Fruit fly (Drosophila melanogaster): ENCODE measurements around the gene CG42718.

The CG42718 gene

dm6 chr3L:16357187-16357728, 36.2 kb upstream of the CG42718 start:
- TF ChIP-seq CG1621 (tag; optimal IDR thresholded peaks at IDR 0.05): peak; percentile 21
- TF ChIP-seq vri (GFP tag; optimal IDR thresholded peaks at IDR 0.05): peak; percentile 71
- no peak for TF ChIP-seq esn (GFP tag; optimal IDR thresholded peaks at IDR 0.05)
- TF ChIP-seq Sox15 (GFP tag; optimal IDR thresholded peaks at IDR 0.05): no peak
- no peak for TF ChIP-seq CG6854 (GFP tag; optimal IDR thresholded peaks at IDR 0.05)
- TF ChIP-seq svp (GFP tag): no peak
- no peak for TF ChIP-seq Hr39 (GFP tag; optimal IDR thresholded peaks at IDR 0.05)
- TF ChIP-seq CG6163 (GFP tag; IDR thresholded peaks at IDR 0.05): 0 out of 3 replicates have a peak, but pooled peaks have one; percentile 25
- no peak for TF ChIP-seq Eip93F (GFP tag; optimal IDR thresholded peaks at IDR 0.05)
- no peak for TF ChIP-seq ss (GFP tag; optimal IDR thresholded peaks at IDR 0.05)

DNA sequence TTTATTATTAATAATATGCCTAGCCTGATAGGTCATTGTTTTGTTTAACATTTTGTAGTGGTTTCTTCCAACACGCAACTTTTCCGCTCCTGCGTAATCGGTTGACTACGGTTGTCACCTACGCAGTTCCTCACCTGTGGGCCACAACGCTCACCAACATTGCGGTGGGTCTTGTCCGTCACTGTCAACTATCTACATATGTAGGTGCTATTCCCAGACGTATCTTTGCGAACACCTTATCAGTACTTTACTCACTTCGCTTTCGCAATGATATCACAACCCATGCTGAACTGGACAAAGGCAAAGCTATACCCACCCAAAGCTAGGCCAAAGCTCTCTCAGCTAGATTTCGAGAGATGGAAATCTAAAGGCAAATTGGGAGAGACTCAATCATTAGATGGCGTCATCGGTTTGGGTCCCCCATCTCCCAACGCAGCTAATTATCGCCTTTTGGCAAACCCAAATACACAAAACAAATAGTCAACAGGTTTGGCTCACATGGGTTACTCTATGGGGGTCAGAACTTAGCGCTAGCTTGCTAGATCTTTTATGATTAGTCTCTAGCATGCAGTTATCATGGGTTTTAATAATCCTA, 35.2 kb upstream of the CG42718 start:
- TF ChIP-seq fd59A (GFP tag; optimal IDR thresholded peaks at IDR 0.05): no peak
- TF ChIP-seq Eip78C (GFP tag): peak; percentile 40
- peak; percentile 62 for TF ChIP-seq fkh (GFP tag; optimal IDR thresholded peaks at IDR 0.05)
- TF ChIP-seq Sox14 (GFP tag; optimal IDR thresholded peaks at IDR 0.05): no peak
- peak; percentile 72 for TF ChIP-seq vri (GFP tag; optimal IDR thresholded peaks at IDR 0.05)
- no peak for TF ChIP-seq Ets21C (GFP tag; optimal IDR thresholded peaks at IDR 0.05)

DNA sequence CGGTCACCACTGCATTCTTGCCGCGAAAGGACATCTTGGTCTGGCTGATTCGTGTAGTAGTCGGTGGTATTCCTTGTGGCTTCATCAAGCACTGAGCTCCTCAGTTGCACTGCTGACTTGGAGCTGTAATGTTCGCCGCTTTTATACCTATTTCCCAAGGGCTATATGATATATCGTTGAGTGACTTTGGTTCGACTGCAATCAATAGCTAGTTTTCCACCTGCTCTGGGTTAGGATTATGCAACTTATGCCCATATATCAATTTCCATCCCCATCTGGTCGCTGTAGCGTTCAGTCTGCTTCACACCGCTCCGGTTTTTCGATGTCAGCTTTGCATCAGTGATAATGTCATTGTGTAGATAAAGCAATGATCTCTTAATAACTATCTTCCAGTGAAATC, 33.1 kb upstream of the CG42718 start, which contains the start of gene Pdh:
Gene Pdh, minus strand, starts transcription at position 101 of the 400 bp plus-strand sequence.
- TF ChIP-seq acj6 (GFP tag; optimal IDR thresholded peaks at IDR 0.05): no peak
- no peak for TF ChIP-seq CG6808 (GFP tag; optimal IDR thresholded peaks at IDR 0.05)
- peak; percentile 1 for TF ChIP-seq Eip78C (GFP tag)
- no peak for TF ChIP-seq Hr39 (GFP tag; optimal IDR thresholded peaks at IDR 0.05)
- no peak for TF ChIP-seq CG10669 (GFP tag; optimal IDR thresholded peaks at IDR 0.05)
- no peak for TF ChIP-seq CG1621 (tag; optimal IDR thresholded peaks at IDR 0.05)

- TF ChIP-seq CG8632 (GFP tag; optimal IDR thresholded peaks at IDR 0.05) (no peak), CG11762 (GFP tag; optimal IDR thresholded peaks at IDR 0.05; ENCODE audit: insufficient read depth) (no peak), fkh (GFP tag; optimal IDR thresholded peaks at IDR 0.05) (peak; percentile 99), Eip93F (GFP tag; optimal IDR thresholded peaks at IDR 0.05) (no peak), OdsH (GFP tag; optimal IDR thresholded peaks at IDR 0.05) (no peak), CG8119 (GFP tag; IDR thresholded peaks at IDR 0.05) (no peak), achi (GFP tag; optimal IDR thresholded peaks at IDR 0.05) (no peak)
Observed at dm6 chr3L:16351770-16352429, 30.8 kb upstream of the CG42718 start, which contains the start of the genes Golgin104 and Tcs3. Gene Golgin104, minus strand, starts transcription at chr3L:16351951. Gene Tcs3, plus strand, starts transcription at chr3L:16351991.

dm6 chr3L:16349686-16350085, 28.6 kb upstream of the CG42718 start:
- no peak for TF ChIP-seq Smox (GFP tag; optimal IDR thresholded peaks at IDR 0.05)
- no peak for TF ChIP-seq Eip75B (GFP tag; optimal IDR thresholded peaks at IDR 0.05)
- TF ChIP-seq Hr39 (GFP tag; optimal IDR thresholded peaks at IDR 0.05): no peak
- no peak for TF ChIP-seq CG4318 (GFP tag; optimal IDR thresholded peaks at IDR 0.05)
- TF ChIP-seq Lpt (GFP tag; optimal IDR thresholded peaks at IDR 0.05): no peak

dm6 chr3L:16347914-16348313, 26.8 kb upstream of the CG42718 start, which contains the start of gene mRpS34:
Gene mRpS34, plus strand, starts transcription at chr3L:16348074.
- TF ChIP-seq Ets96B (tag; optimal IDR thresholded peaks at IDR 0.05) (no peak), achi (GFP tag; optimal IDR thresholded peaks at IDR 0.05) (no peak), CG3919 (GFP tag; optimal IDR thresholded peaks at IDR 0.05) (no peak)

Measured in whole organism, prepupa.